Worm (Caenorhabditis elegans) whole organism, L3 larva: ENCODE data around the gene mrpl-18.

ENCODE experiments used
- R02D3.7 ChIP-seq: fragments of 150-350 bp; optimal IDR thresholded peaks from 2 replicates; lab custom pipeline; 2014; ENCODE audit warnings: missing biosample characterization, missing genetic modification characterization
- ama-1 ChIP-seq: fragments of 150-350 bp; optimal IDR thresholded peaks from 2 replicates; lab custom pipeline; 2018
- elt-2 ChIP-seq: sonication (generic microtip); optimal IDR thresholded peaks from 2 replicates; lab custom pipeline; 2016; ENCODE audit warnings: missing genetic modification reagents, mild to moderate bottlenecking, missing genetic modification characterization, missing compliant biosample characterization
- fos-1 ChIP-seq: fragments of 150-350 bp; optimal IDR thresholded peaks from 2 replicates; lab custom pipeline; 2014; ENCODE audit warnings: missing biosample characterization, missing genetic modification characterization
- nfya-1 ChIP-seq: sonication (generic microtip); optimal IDR thresholded peaks from 2 replicates; lab custom pipeline; 2017; ENCODE audit warnings: missing genetic modification characterization, mild to moderate bottlenecking, missing compliant biosample characterization, antibody characterized with exemption, moderate library complexity; ENCODE audit not compliant: insufficient read depth
- nhr-11 ChIP-seq: fragments of 150-350 bp; optimal IDR thresholded peaks from 2 replicates; lab custom pipeline; 2014; ENCODE audit warnings: missing biosample characterization, missing genetic modification characterization
- nhr-25 ChIP-seq: sonication (generic microtip); optimal IDR thresholded peaks from 2 replicates; lab custom pipeline; 2017; ENCODE audit warnings: missing biosample characterization, missing genetic modification characterization
- skn-1 ChIP-seq: fragments of 150-350 bp; optimal IDR thresholded peaks from 2 replicates; lab custom pipeline; 2014; ENCODE audit warnings: missing biosample characterization, missing genetic modification characterization
- ztf-11 ChIP-seq: fragments of 150-350 bp; optimal IDR thresholded peaks from 2 replicates; lab custom pipeline; 2014; ENCODE audit warnings: missing biosample characterization, missing genetic modification characterization

DNA sequence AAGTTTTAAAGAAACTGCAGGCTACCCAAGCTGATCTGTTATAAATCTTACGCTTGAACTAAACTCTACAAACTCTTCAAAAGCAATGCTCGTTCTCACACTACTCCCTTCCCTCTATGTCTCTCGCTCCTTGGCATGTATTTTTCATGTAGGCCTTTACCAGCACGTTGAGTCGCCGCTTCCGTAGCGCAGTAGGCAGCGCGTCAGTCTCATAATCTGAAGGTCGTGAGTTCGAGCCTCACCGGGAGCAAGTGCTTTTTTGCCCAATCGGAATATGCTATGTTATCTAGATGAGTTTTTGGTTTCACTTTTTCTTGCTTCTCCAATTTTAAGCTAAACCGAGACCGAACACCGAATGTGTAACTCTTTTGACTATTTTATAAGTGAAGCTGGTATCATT, 38.3 kb upstream of the mrpl-18 start:
- TF ChIP-seq nhr-25 (tag; lab: Kevin White, UChicago) = no peak
- peak; percentile 66 for TF ChIP-seq nfya-1
- peak; percentile 28 for TF ChIP-seq elt-2 (tag; lab: Kevin White, UChicago)
- TF ChIP-seq nhr-11 (tag; lab: Kevin White, UChicago) = no peak
- TF ChIP-seq fos-1 (tag; lab: Kevin White, UChicago) = no peak
- no peak for TF ChIP-seq ama-1
- no peak for TF ChIP-seq R02D3.7
- no peak for TF ChIP-seq ztf-11 (tag; lab: Kevin White, UChicago)
- no peak for TF ChIP-seq skn-1
